Worm (Caenorhabditis elegans) whole organism, late embryonic: Measurements from ENCODE around the gene lgc-22.

Source experiments
- C38D4.7 ChIP-seq: fragments of 200-800 bp; sonication (Bioruptor generic); optimal IDR thresholded peaks from 2 replicates; lab custom pipeline; 2018; ENCODE audit warnings: mild to moderate bottlenecking, missing genetic modification characterization, moderate library complexity, missing compliant biosample characterization
- K02D7.2 ChIP-seq: sonication (generic microtip); optimal IDR thresholded peaks from 2 replicates; lab custom pipeline; 2017; ENCODE audit warnings: mild to moderate bottlenecking, missing genetic modification characterization, missing compliant biosample characterization
- K09A11.1 ChIP-seq: sonication (generic microtip); optimal IDR thresholded peaks from 2 replicates; lab custom pipeline; 2017; ENCODE audit warnings: antibody characterized with exemption, mild to moderate bottlenecking, missing genetic modification characterization, missing compliant biosample characterization; ENCODE audit not compliant: insufficient read depth
- Y22D7AL.16 ChIP-seq: sonication (generic microtip); optimal IDR thresholded peaks from 2 replicates; lab custom pipeline; 2016; ENCODE audit warnings: missing genetic modification characterization, missing compliant biosample characterization
- ceh-2 ChIP-seq: sonication (generic microtip); optimal IDR thresholded peaks from 2 replicates; lab custom pipeline; 2016; ENCODE audit warnings: missing genotype, missing genetic modification characterization, missing compliant biosample characterization
- ceh-48 ChIP-seq: sonication (generic microtip); optimal IDR thresholded peaks from 2 replicates; lab custom pipeline; 2016; ENCODE audit warnings: missing genetic modification characterization, inconsistent platforms, missing compliant biosample characterization
- ceh-6 ChIP-seq: fragments of 200-800 bp; sonication (Bioruptor generic); optimal IDR thresholded peaks from 2 replicates; lab custom pipeline; 2018; ENCODE audit warnings: mild to moderate bottlenecking, missing genetic modification characterization, missing compliant biosample characterization
- ceh-9 ChIP-seq: sonication (generic microtip); optimal IDR thresholded peaks from 2 replicates; lab custom pipeline; 2016; ENCODE audit warnings: mild to moderate bottlenecking, missing genetic modification characterization, inconsistent platforms, missing compliant biosample characterization
- che-1 ChIP-seq: sonication (generic microtip); optimal IDR thresholded peaks from 2 replicates; lab custom pipeline; 2016; ENCODE audit warnings: mild to moderate bottlenecking, missing genetic modification characterization, missing compliant biosample characterization
- dve-1 ChIP-seq: sonication (generic microtip); optimal IDR thresholded peaks from 2 replicates; lab custom pipeline; 2017; ENCODE audit warnings: antibody characterized with exemption, mild to moderate bottlenecking, missing genetic modification characterization, missing compliant biosample characterization
- elt-2 ChIP-seq: sonication (generic microtip); optimal IDR thresholded peaks from 2 replicates; lab custom pipeline; 2016; ENCODE audit warnings: missing genetic modification reagents, missing genetic modification characterization, missing compliant biosample characterization
- elt-4 ChIP-seq: sonication (generic microtip); optimal IDR thresholded peaks from 2 replicates; lab custom pipeline; 2016; ENCODE audit warnings: missing genetic modification characterization, missing compliant biosample characterization
- ets-4 ChIP-seq: sonication (generic microtip); optimal IDR thresholded peaks from 2 replicates; lab custom pipeline; 2016; ENCODE audit warnings: missing genetic modification characterization, missing compliant biosample characterization
- fax-1 ChIP-seq: sonication (generic microtip); optimal IDR thresholded peaks from 2 replicates; lab custom pipeline; 2016; ENCODE audit warnings: missing genotype, missing genetic modification characterization, missing compliant biosample characterization
- fkh-10 ChIP-seq: fragments of 150-350 bp; optimal IDR thresholded peaks from 2 replicates; lab custom pipeline; 2014; ENCODE audit warnings: missing biosample characterization, missing genetic modification reagents, missing genetic modification characterization
- gmeb-2 ChIP-seq: sonication (generic microtip); optimal IDR thresholded peaks from 2 replicates; lab custom pipeline; 2016; ENCODE audit warnings: missing genetic modification characterization, inconsistent platforms, missing compliant biosample characterization
- lim-6 ChIP-seq: sonication (generic microtip); optimal IDR thresholded peaks from 2 replicates; lab custom pipeline; 2016; ENCODE audit warnings: missing genetic modification characterization, missing compliant biosample characterization
- lin-11 ChIP-seq: fragments of 200-800 bp; sonication (Bioruptor generic); optimal IDR thresholded peaks from 2 replicates; lab custom pipeline; 2018; ENCODE audit warnings: mild to moderate bottlenecking, missing genetic modification characterization, missing compliant biosample characterization
- madf-2 ChIP-seq: sonication (generic microtip); optimal IDR thresholded peaks from 2 replicates; lab custom pipeline; 2017; ENCODE audit warnings: missing genetic modification characterization, missing compliant biosample characterization
- nfya-1 ChIP-seq: sonication (generic microtip); optimal IDR thresholded peaks from 2 replicates; lab custom pipeline; 2017; ENCODE audit warnings: missing genetic modification characterization, mild to moderate bottlenecking, missing compliant biosample characterization, antibody characterized with exemption, moderate library complexity
- nhr-11 ChIP-seq: fragments of 150-350 bp; optimal IDR thresholded peaks from 2 replicates; lab custom pipeline; 2014; ENCODE audit warnings: missing biosample characterization, missing genetic modification characterization
- nhr-232 ChIP-seq: sonication (generic microtip); optimal IDR thresholded peaks from 2 replicates; lab custom pipeline; 2016; ENCODE audit warnings: missing genetic modification characterization, missing compliant biosample characterization
- pag-3 ChIP-seq: sonication (generic microtip); optimal IDR thresholded peaks from 2 replicates; lab custom pipeline; 2016; ENCODE audit warnings: missing compliant biosample characterization, missing genetic modification characterization, borderline replicate concordance
- pha-2 ChIP-seq: sonication (generic microtip); optimal IDR thresholded peaks from 2 replicates; lab custom pipeline; 2017; ENCODE audit warnings: mild to moderate bottlenecking, missing genetic modification characterization, missing compliant biosample characterization
- pha-4 ChIP-seq: fragments of 150-350 bp; optimal IDR thresholded peaks from 2 replicates; lab custom pipeline; 2018; ENCODE audit warnings: missing biosample characterization, missing genetic modification reagents, missing genetic modification characterization
- pqm-1 ChIP-seq: sonication (generic microtip); optimal IDR thresholded peaks from 2 replicates; lab custom pipeline; 2016; ENCODE audit warnings: missing genetic modification characterization, missing compliant biosample characterization
- pros-1 ChIP-seq: fragments of 150-350 bp; optimal IDR thresholded peaks from 2 replicates; lab custom pipeline; 2014; ENCODE audit warnings: missing biosample characterization, missing genetic modification reagents, missing genetic modification characterization
- ref-2 ChIP-seq: sonication (generic microtip); optimal IDR thresholded peaks from 2 replicates; lab custom pipeline; 2016; ENCODE audit warnings: missing genetic modification characterization, missing compliant biosample characterization
- rnt-1 ChIP-seq: sonication (generic microtip); optimal IDR thresholded peaks from 2 replicates; lab custom pipeline; 2016; ENCODE audit warnings: missing genetic modification characterization, missing compliant biosample characterization
- sdc-2 ChIP-seq: sonication (generic microtip); optimal IDR thresholded peaks from 2 replicates; lab custom pipeline; 2016; ENCODE audit warnings: missing genotype, missing genetic modification characterization, missing compliant biosample characterization
- sox-2 ChIP-seq: fragments of 200-800 bp; sonication (Bioruptor generic); IDR thresholded peaks from 2 replicates; pipeline ENCODE4 v1.3.6; 2022; ENCODE audit warnings: missing genetic modification reagents, missing genetic modification characterization, missing compliant biosample characterization
- sox-4 ChIP-seq: sonication (generic microtip); optimal IDR thresholded peaks from 2 replicates; lab custom pipeline; 2017; ENCODE audit warnings: mild to moderate bottlenecking, missing genetic modification characterization, inconsistent platforms, missing compliant biosample characterization
- syd-9 ChIP-seq: sonication (generic microtip); optimal IDR thresholded peaks from 2 replicates; lab custom pipeline; 2016; ENCODE audit warnings: mild to moderate bottlenecking, missing genetic modification characterization, moderate library complexity, missing compliant biosample characterization
- ttx-3 ChIP-seq: sonication (generic microtip); optimal IDR thresholded peaks from 2 replicates; lab custom pipeline; 2016; ENCODE audit warnings: missing genetic modification reagents, missing genetic modification characterization, missing compliant biosample characterization
- unc-3 ChIP-seq, 2 experiments: fragments of 200-800 bp in 1 of 2; sonication (Bioruptor generic) in 1 of 2; sonication (generic microtip) in 1 of 2; conservative IDR thresholded peaks in 1 of 2; optimal IDR thresholded peaks in 1 of 2; 2 replicates each; pipeline versions ENCODE4 v1.3.6 to Lab custom; 2016 to 2022; ENCODE audit warnings: missing compliant biosample characterization in 2 of 2, missing genetic modification characterization in 2 of 2, missing genetic modification reagents in 1 of 2
- unc-42 ChIP-seq: sonication (generic microtip); optimal IDR thresholded peaks from 2 replicates; lab custom pipeline; 2016; ENCODE audit warnings: missing genotype, missing genetic modification characterization, missing compliant biosample characterization
- unc-86 ChIP-seq: sonication (generic microtip); optimal IDR thresholded peaks from 2 replicates; lab custom pipeline; 2016; ENCODE audit warnings: missing genetic modification characterization, missing compliant biosample characterization

lgc-22 gene

ce11 chrIV:4277694-4278093 lies 23.4 kb upstream of the lgc-22 start, which contains the start of gene nhr-78:
nhr-78 (minus strand) TSS chrIV:4277875.
- TF ChIP-seq sox-2 (no peak), fkh-10 (GFP tag; lab: Kevin White, UChicago) (no peak), che-1 (tag; lab: Kevin White, UChicago) (no peak), ceh-9 (tag; lab: Kevin White, UChicago) (no peak), pros-1 (tag; lab: Kevin White, UChicago) (no peak), K09A11.1 (tag; lab: Kevin White, UChicago) (no peak), sox-4 (tag; lab: Kevin White, UChicago) (no peak), elt-4 (no peak), ttx-3 (tag; lab: Kevin White, UChicago) (no peak), nhr-11 (tag; lab: Kevin White, UChicago) (no peak), dve-1 (tag; lab: Kevin White, UChicago) (no peak), unc-3 (GFP tag; conservative IDR thresholded peaks at IDR 0.05; lab: Robert Waterston, UW) (no peak), unc-3 (tag; optimal IDR thresholded peaks at IDR 0.05; lab: Kevin White, UChicago) (no peak), ref-2 (tag; lab: Kevin White, UChicago) (no peak)

ce11 chrIV:4284020-4284419 lies 17.1 kb upstream of the lgc-22 start, which contains the start of gene F15E6.6:
F15E6.6 (minus strand) TSS chrIV:4284120.
- TF ChIP-seq C38D4.7 (GFP tag; lab: Kevin White, UChicago) (no peak), ref-2 (tag; lab: Kevin White, UChicago) (no peak), nfya-1 (tag; lab: Kevin White, UChicago) (no peak), Y22D7AL.16 (tag; lab: Kevin White, UChicago) (no peak), pha-4 (tag; lab: Kevin White, UChicago) (no peak), unc-42 (no peak), ceh-6 (GFP tag; lab: Kevin White, UChicago) (no peak), fax-1 (no peak), lim-6 (tag; lab: Kevin White, UChicago) (no peak), sox-4 (tag; lab: Kevin White, UChicago) (no peak)

- no peak for TF ChIP-seq nfya-1 (tag; lab: Kevin White, UChicago)
- peak; percentile 42 for TF ChIP-seq elt-2 (tag; lab: Kevin White, UChicago)
- TF ChIP-seq, all 69 proteins: peak for 1
Observed at ce11 chrIV:4284989-4285388, 16.1 kb upstream of the lgc-22 start.

- no peak for TF ChIP-seq lin-11 (tag; lab: Kevin White, UChicago)
- TF ChIP-seq fkh-10 (GFP tag; lab: Kevin White, UChicago): no peak
- TF ChIP-seq che-1 (tag; lab: Kevin White, UChicago): no peak
- no peak for TF ChIP-seq pag-3 (tag; lab: Kevin White, UChicago)
- TF ChIP-seq lim-6 (tag; lab: Kevin White, UChicago): no peak
- TF ChIP-seq ceh-6 (GFP tag; lab: Kevin White, UChicago): no peak
- TF ChIP-seq C38D4.7 (GFP tag; lab: Kevin White, UChicago): no peak
- TF ChIP-seq rnt-1 (tag; lab: Kevin White, UChicago): no peak
- TF ChIP-seq syd-9: no peak
- no peak for TF ChIP-seq pha-2 (tag; lab: Kevin White, UChicago)
- TF ChIP-seq K02D7.2 (tag; lab: Kevin White, UChicago): no peak
- no peak for TF ChIP-seq unc-42
- no peak for TF ChIP-seq madf-2 (tag; lab: Kevin White, UChicago)
- no peak for TF ChIP-seq ceh-2 (tag; lab: Kevin White, UChicago)
- no peak for TF ChIP-seq unc-86 (tag; lab: Kevin White, UChicago)
- no peak for TF ChIP-seq elt-4
- TF ChIP-seq, all 69 proteins: peak for 0
Observed at ce11 chrIV:4288332-4288731, 12.8 kb upstream of the lgc-22 start, which contains the start of gene srv-4. srv-4 (minus strand) TSS chrIV:4288432.

- no peak for TF ChIP-seq K09A11.1 (tag; lab: Kevin White, UChicago)
- TF ChIP-seq gmeb-2 (tag; lab: Kevin White, UChicago): no peak
- TF ChIP-seq ttx-3 (tag; lab: Kevin White, UChicago): no peak
- no peak for TF ChIP-seq ceh-6 (GFP tag; lab: Kevin White, UChicago)
- TF ChIP-seq sdc-2 (tag; lab: Kevin White, UChicago): no peak
- TF ChIP-seq ceh-48 (tag; lab: Kevin White, UChicago): no peak
- no peak for TF ChIP-seq C38D4.7 (GFP tag; lab: Kevin White, UChicago)
- TF ChIP-seq nhr-232: no peak
- TF ChIP-seq ceh-9 (tag; lab: Kevin White, UChicago): no peak
- TF ChIP-seq lin-11 (tag; lab: Kevin White, UChicago): no peak
- TF ChIP-seq Y22D7AL.16 (tag; lab: Kevin White, UChicago): no peak
- no peak for TF ChIP-seq K02D7.2 (tag; lab: Kevin White, UChicago)
- no peak for TF ChIP-seq unc-3 (GFP tag; conservative IDR thresholded peaks at IDR 0.05; lab: Robert Waterston, UW)
- no peak for TF ChIP-seq unc-3 (tag; optimal IDR thresholded peaks at IDR 0.05; lab: Kevin White, UChicago)
- no peak for TF ChIP-seq ets-4
- TF ChIP-seq pqm-1 (tag; lab: Kevin White, UChicago): no peak
Observed at ce11 chrIV:4289267-4289666, 11.8 kb upstream of the lgc-22 start, which contains the start of gene F15E6.5. F15E6.5 (plus strand) TSS chrIV:4289567.
